Fruit fly (Drosophila melanogaster): ENCODE measurements around the gene Doc3.

DNA sequence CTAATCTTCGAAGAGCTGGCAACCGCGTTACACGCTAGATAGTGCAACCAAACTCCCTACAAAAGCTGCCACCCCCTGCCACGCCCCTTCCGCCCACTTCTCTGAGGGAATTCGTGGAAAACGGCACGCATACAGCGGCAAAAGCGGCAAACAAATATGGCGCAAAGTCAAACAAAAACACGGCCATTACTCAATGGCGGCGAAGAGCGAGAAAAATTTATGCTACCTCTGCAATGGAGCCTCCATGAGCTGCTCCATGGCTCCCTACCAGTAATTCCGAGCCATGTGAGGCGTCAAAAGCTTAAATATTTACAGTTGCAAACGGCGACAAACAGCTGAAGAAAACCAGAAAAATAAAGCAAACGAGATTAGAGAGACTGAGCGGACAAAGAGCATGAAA is 19.7 kb downstream of the Doc3 start:
- TF ChIP-seq psq (GFP tag; optimal IDR thresholded peaks at IDR 0.05) (no peak), jim (GFP tag; optimal IDR thresholded peaks at IDR 0.05) (no peak), pan (optimal IDR thresholded peaks at IDR 0.05) (no peak)
